Worm (Caenorhabditis elegans): Measurements from ENCODE around the gene nhl-3.
A peak's percentile ranks its signal among the peaks of the same experiment; 100 is the strongest.

The nhl-3 gene

DNA sequence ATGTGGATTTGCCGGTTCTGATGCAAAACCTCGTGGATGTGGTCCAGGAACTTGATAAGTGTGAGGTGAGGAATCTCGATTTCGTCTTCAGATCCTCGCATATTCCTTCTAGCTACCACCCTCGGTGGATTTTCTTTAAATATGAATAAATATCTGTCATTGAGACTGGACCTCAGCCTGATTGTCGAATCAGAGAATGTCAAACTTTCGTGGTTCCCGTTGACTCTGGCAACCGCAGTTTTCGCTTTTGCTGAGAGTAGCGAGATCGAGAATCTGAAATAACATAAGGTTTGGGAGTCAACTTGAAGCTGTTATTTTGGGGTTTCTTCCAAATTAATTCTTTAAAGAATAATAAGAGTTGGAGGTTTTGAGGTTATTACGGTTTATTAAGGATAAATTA is 19.3 kb downstream of the nhl-3 start, which contains the start of gene fbxb-14:
Gene fbxb-14 (minus strand): TSS at position 101 of the 400 bp plus-strand sequence.
- TF ChIP-seq Y116A8C.19 (tag; optimal IDR thresholded peaks at IDR 0.05; ENCODE audit: borderline replicate concordance) (no peak), vab-15 (tag; optimal IDR thresholded peaks at IDR 0.05) (no peak), fkh-4 (tag; optimal IDR thresholded peaks at IDR 0.05; ENCODE audit: borderline replicate concordance) (no peak), rnt-1 (tag; optimal IDR thresholded peaks at IDR 0.05) (no peak), skn-1 (tag; optimal IDR thresholded peaks at IDR 0.05) (no peak), nhr-77 (tag; optimal IDR thresholded peaks at IDR 0.05) (no peak), egl-13 (tag; optimal IDR thresholded peaks at IDR 0.05) (no peak), ceh-90 (tag; optimal IDR thresholded peaks at IDR 0.05) (no peak), lin-15B (tag; optimal IDR thresholded peaks at IDR 0.05) (no peak), lin-14 (GFP tag; optimal IDR thresholded peaks at IDR 0.05) (no peak), snu-23 (GFP tag; optimal IDR thresholded peaks at IDR 0.05) (no peak), blmp-1 (tag; optimal IDR thresholded peaks at IDR 0.05) (no peak), mab-9 (GFP tag; IDR thresholded peaks at IDR 0.05) (no peak), hlh-4 (tag; optimal IDR thresholded peaks at IDR 0.05) (no peak)

- TF ChIP-seq isw-1 (GFP tag; IDR thresholded peaks at IDR 0.05) = no peak
- no peak for TF ChIP-seq mdl-1 (tag; optimal IDR thresholded peaks at IDR 0.05)
- no peak for TF ChIP-seq rnt-1 (tag; optimal IDR thresholded peaks at IDR 0.05)
- no peak for TF ChIP-seq blmp-1 (tag; optimal IDR thresholded peaks at IDR 0.05)
- no peak for TF ChIP-seq sox-4 (tag; optimal IDR thresholded peaks at IDR 0.05)
- no peak for TF ChIP-seq aly-2 (tag; optimal IDR thresholded peaks at IDR 0.05)
- TF ChIP-seq C16A3.4 (tag; optimal IDR thresholded peaks at IDR 0.05) = no peak
- no peak for TF ChIP-seq nhr-28 (tag; optimal IDR thresholded peaks at IDR 0.05)
- no peak for TF ChIP-seq tlp-1 (tag; optimal IDR thresholded peaks at IDR 0.05)
- no peak for TF ChIP-seq snpc-4 (tag; optimal IDR thresholded peaks at IDR 0.05)
- TF ChIP-seq sup-37 (GFP tag; optimal IDR thresholded peaks at IDR 0.05) = no peak
- no peak for TF ChIP-seq C34B4.2 (tag; optimal IDR thresholded peaks at IDR 0.05)
- no peak for TF ChIP-seq egl-13 (tag; optimal IDR thresholded peaks at IDR 0.05)
These were observed 19.9 kb downstream of the nhl-3 start for ce11 chrII:581983-582382.

DNA sequence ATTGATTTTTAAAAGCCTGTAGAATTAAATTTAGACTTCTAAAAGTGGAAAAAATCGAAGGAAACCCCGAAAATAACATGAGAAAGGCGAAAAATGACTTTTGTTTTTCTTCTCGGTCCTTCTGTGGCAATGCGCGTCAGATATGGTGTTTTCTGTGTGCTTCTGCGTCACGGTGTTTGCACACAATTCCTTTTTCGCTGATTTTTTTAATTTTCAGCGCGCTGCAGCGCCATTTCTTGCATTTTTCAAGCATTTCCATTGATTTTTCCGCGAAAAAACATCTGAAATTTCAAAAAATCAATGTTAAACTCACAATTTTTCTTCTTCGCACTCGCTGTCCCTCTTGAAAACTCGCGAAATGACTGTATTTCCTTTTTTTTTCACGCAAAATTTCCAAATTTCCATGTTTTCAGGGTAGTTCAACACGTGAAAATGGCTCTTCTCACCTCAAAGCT is 21.7 kb downstream of the nhl-3 start, which contains the start of the genes cdc-37 and W08F4.3:
Gene cdc-37 (minus strand): TSS at position 405 of the 455 bp plus-strand sequence.
Gene W08F4.3 (plus strand): TSS at position 414 of the 455 bp plus-strand sequence.
- TF ChIP-seq ama-1 (optimal IDR thresholded peaks at IDR 0.05) (no peak), dsc-1 (tag; optimal IDR thresholded peaks at IDR 0.05) (peak; percentile 12), alr-1 (tag; optimal IDR thresholded peaks at IDR 0.05; ENCODE audit: borderline replicate concordance) (no peak), C16A3.4 (tag; optimal IDR thresholded peaks at IDR 0.05) (no peak), nhr-90 (tag; optimal IDR thresholded peaks at IDR 0.05; ENCODE audit: poor library complexity) (no peak), sox-4 (tag; optimal IDR thresholded peaks at IDR 0.05) (no peak), nhr-12 (tag; optimal IDR thresholded peaks at IDR 0.05) (no peak), F16B12.6 (tag; optimal IDR thresholded peaks at IDR 0.05) (peak; percentile 94), fkh-8 (tag; optimal IDR thresholded peaks at IDR 0.05) (no peak), fos-1 (tag; optimal IDR thresholded peaks at IDR 0.05) (peak; percentile 24), hlh-17 (GFP tag; optimal IDR thresholded peaks at IDR 0.05; ENCODE audit: borderline replicate concordance) (no peak), ceh-88 (GFP tag; IDR thresholded peaks at IDR 0.05) (no peak), nhr-47 (tag; optimal IDR thresholded peaks at IDR 0.05) (peak; percentile 5), ceh-90 (tag; optimal IDR thresholded peaks at IDR 0.05) (no peak), egl-27 (tag; optimal IDR thresholded peaks at IDR 0.05) (no peak), dpl-1 (GFP tag; optimal IDR thresholded peaks at IDR 0.05) (peak in 2 of 3 experiments; percentile 44 to 50), nhr-76 (tag; optimal IDR thresholded peaks at IDR 0.05) (no peak), sptf-1 (tag; optimal IDR thresholded peaks at IDR 0.05) (no peak), ztf-4 (tag; optimal IDR thresholded peaks at IDR 0.05) (no peak), nhr-20 (tag; optimal IDR thresholded peaks at IDR 0.05) (no peak), mep-1 (tag; optimal IDR thresholded peaks at IDR 0.05) (peak; percentile 7), swsn-7 (tag; optimal IDR thresholded peaks at IDR 0.05) (no peak), efl-1 (optimal IDR thresholded peaks at IDR 0.05) (peak; percentile 48 to 67), efl-1 (GFP tag; optimal IDR thresholded peaks at IDR 0.05 in 1 of 2) (peak; percentile 62 to 94), nhr-84 (tag; optimal IDR thresholded peaks at IDR 0.05) (no peak), hpl-2 (GFP tag; optimal IDR thresholded peaks at IDR 0.05) (no peak), skn-1 (tag; optimal IDR thresholded peaks at IDR 0.05) (no peak), ceh-82 (tag; optimal IDR thresholded peaks at IDR 0.05) (peak in 1 of 3 experiments; percentile 23), lin-35 (GFP tag; optimal IDR thresholded peaks at IDR 0.05) (peak; percentile 39 to 48), egl-13 (tag; optimal IDR thresholded peaks at IDR 0.05) (no peak), nhr-85 (tag) (peak; percentile 17), rnt-1 (tag; optimal IDR thresholded peaks at IDR 0.05) (peak; percentile 46), nhr-11 (tag; optimal IDR thresholded peaks at IDR 0.05) (no peak)
